Worm (Caenorhabditis elegans) whole organism, L3 larva: ENCODE measurements around the gene clec-19.

Experiments
- R02D3.7 ChIP-seq: fragments of 150-350 bp; optimal IDR thresholded peaks from 2 replicates; lab custom pipeline; 2014; ENCODE audit warnings: missing biosample characterization, missing genetic modification characterization
- ceh-16 ChIP-seq: sonication (generic microtip); optimal IDR thresholded peaks from 2 replicates; lab custom pipeline; 2017; ENCODE audit warnings: missing biosample characterization, missing genetic modification characterization
- ceh-28 ChIP-seq: fragments of 150-350 bp; optimal IDR thresholded peaks from 2 replicates; lab custom pipeline; 2014; ENCODE audit warnings: missing biosample characterization, missing genetic modification reagents, missing genetic modification characterization
- ceh-82 ChIP-seq: fragments of 150-350 bp; optimal IDR thresholded peaks from 2 replicates; lab custom pipeline; 2014; ENCODE audit warnings: missing biosample characterization, missing genetic modification characterization
- daf-12 ChIP-seq: fragments of 150-350 bp; optimal IDR thresholded peaks from 2 replicates; lab custom pipeline; 2014; ENCODE audit warnings: missing biosample characterization, missing genetic modification reagents, missing genetic modification characterization
- egl-27 ChIP-seq: sonication (generic microtip); optimal IDR thresholded peaks from 4 replicates; lab custom pipeline; 2017; ENCODE audit warnings: missing biosample characterization, missing genetic modification reagents, missing genetic modification characterization
- egl-5 ChIP-seq: fragments of 150-350 bp; optimal IDR thresholded peaks from 2 replicates; lab custom pipeline; 2017; ENCODE audit warnings: missing biosample characterization, missing genetic modification reagents, missing genetic modification characterization, inconsistent platforms
- elt-1 ChIP-seq: fragments of 150-350 bp; optimal IDR thresholded peaks from 2 replicates; lab custom pipeline; 2014; ENCODE audit warnings: missing biosample characterization, missing genetic modification characterization
- elt-2 ChIP-seq: sonication (generic microtip); optimal IDR thresholded peaks from 2 replicates; lab custom pipeline; 2016; ENCODE audit warnings: missing genetic modification reagents, mild to moderate bottlenecking, missing genetic modification characterization, missing compliant biosample characterization
- elt-3 ChIP-seq, 3 experiments: fragments of 150-350 bp in 1 of 3; sonication (generic microtip) in 2 of 3; optimal IDR thresholded peaks; 2 replicates in 2 of 3; 4 replicates in 1 of 3; lab custom pipeline; 2014 to 2017; ENCODE audit warnings: missing biosample characterization in 3 of 3, missing genetic modification characterization in 3 of 3
- eor-1 ChIP-seq, 2 experiments: fragments of 150-350 bp; optimal IDR thresholded peaks; 2 replicates each; lab custom pipeline; 2014 to 2018; ENCODE audit warnings: missing biosample characterization in 2 of 2, missing genetic modification characterization in 2 of 2
- fkh-10 ChIP-seq: sonication (generic microtip); optimal IDR thresholded peaks from 2 replicates; lab custom pipeline; 2017; ENCODE audit warnings: missing biosample characterization, missing genetic modification reagents, missing genetic modification characterization
- fos-1 ChIP-seq: fragments of 150-350 bp; optimal IDR thresholded peaks from 2 replicates; lab custom pipeline; 2014; ENCODE audit warnings: missing biosample characterization, missing genetic modification characterization
- hmg-11 ChIP-seq: sonication (generic microtip); optimal IDR thresholded peaks from 2 replicates; lab custom pipeline; 2016; ENCODE audit warnings: missing genetic modification characterization, missing compliant biosample characterization
- jun-1 ChIP-seq: fragments of 150-350 bp; optimal IDR thresholded peaks from 2 replicates; lab custom pipeline; 2014; ENCODE audit warnings: missing biosample characterization, missing genetic modification reagents, missing genetic modification characterization
- lin-39 ChIP-seq: fragments of 150-350 bp; optimal IDR thresholded peaks from 2 replicates; lab custom pipeline; 2018; ENCODE audit warnings: missing biosample characterization, missing genetic modification reagents, missing genetic modification characterization
- mdl-1 ChIP-seq: fragments of 150-350 bp; optimal IDR thresholded peaks from 2 replicates; lab custom pipeline; 2014; ENCODE audit warnings: missing biosample characterization, missing genetic modification characterization
- mml-1 ChIP-seq: fragments of 150-350 bp; sonication (generic microtip); optimal IDR thresholded peaks from 3 replicates; lab custom pipeline; 2014; ENCODE audit warnings: missing biosample characterization, missing genetic modification characterization
- nfya-1 ChIP-seq: sonication (generic microtip); optimal IDR thresholded peaks from 2 replicates; lab custom pipeline; 2017; ENCODE audit warnings: missing genetic modification characterization, mild to moderate bottlenecking, missing compliant biosample characterization, antibody characterized with exemption, moderate library complexity; ENCODE audit not compliant: insufficient read depth
- nhr-12 ChIP-seq: fragments of 150-350 bp; optimal IDR thresholded peaks from 2 replicates; lab custom pipeline; 2014; ENCODE audit warnings: missing biosample characterization, missing genetic modification characterization
- nhr-23 ChIP-seq: fragments of 150-350 bp; optimal IDR thresholded peaks from 2 replicates; lab custom pipeline; 2014; ENCODE audit warnings: missing biosample characterization, missing genetic modification reagents, missing genetic modification characterization
- nhr-237 ChIP-seq: fragments of 150-350 bp; optimal IDR thresholded peaks from 2 replicates; lab custom pipeline; 2014; ENCODE audit warnings: missing biosample characterization, missing genetic modification characterization
- nhr-28 ChIP-seq: fragments of 150-350 bp; optimal IDR thresholded peaks from 2 replicates; lab custom pipeline; 2014; ENCODE audit warnings: missing biosample characterization, missing genetic modification characterization
- nhr-43 ChIP-seq: sonication (generic microtip); optimal IDR thresholded peaks from 2 replicates; lab custom pipeline; 2016; ENCODE audit warnings: mild to moderate bottlenecking, missing genetic modification characterization, missing compliant biosample characterization; ENCODE audit not compliant: poor library complexity, severe bottlenecking
- nhr-67 ChIP-seq: fragments of 150-350 bp; optimal IDR thresholded peaks from 2 replicates; lab custom pipeline; 2014; ENCODE audit warnings: missing biosample characterization, missing genetic modification characterization
- nhr-76 ChIP-seq: fragments of 150-350 bp; sonication (generic microtip); optimal IDR thresholded peaks from 5 replicates; lab custom pipeline; 2014; ENCODE audit warnings: missing biosample characterization, missing genetic modification characterization
- nhr-77 ChIP-seq: fragments of 150-350 bp; optimal IDR thresholded peaks from 2 replicates; lab custom pipeline; 2014; ENCODE audit warnings: missing biosample characterization, missing genetic modification characterization
- pqm-1 ChIP-seq: fragments of 150-350 bp; optimal IDR thresholded peaks from 2 replicates; lab custom pipeline; 2017; ENCODE audit warnings: missing biosample characterization, missing genetic modification characterization, inconsistent platforms
- sea-2 ChIP-seq: fragments of 150-350 bp; sonication (generic microtip); optimal IDR thresholded peaks from 4 replicates; lab custom pipeline; 2014; ENCODE audit warnings: missing biosample characterization, missing genetic modification reagents, missing genetic modification characterization
- tbx-2 ChIP-seq: sonication (generic microtip); optimal IDR thresholded peaks from 2 replicates; lab custom pipeline; 2016; ENCODE audit warnings: mild to moderate bottlenecking, missing genetic modification characterization, missing compliant biosample characterization
- unc-39 ChIP-seq: sonication (generic microtip); optimal IDR thresholded peaks from 4 replicates; lab custom pipeline; 2017; ENCODE audit warnings: missing biosample characterization, missing genetic modification characterization
- unc-62 ChIP-seq: fragments of 150-350 bp; sonication (generic microtip); optimal IDR thresholded peaks from 4 replicates; lab custom pipeline; 2014; ENCODE audit warnings: missing biosample characterization, missing genetic modification reagents, missing genetic modification characterization
- zag-1 ChIP-seq: fragments of 150-350 bp; optimal IDR thresholded peaks from 2 replicates; lab custom pipeline; 2014; ENCODE audit warnings: missing biosample characterization, missing genetic modification characterization
- ztf-11 ChIP-seq: fragments of 150-350 bp; optimal IDR thresholded peaks from 2 replicates; lab custom pipeline; 2014; ENCODE audit warnings: missing biosample characterization, missing genetic modification characterization
- ztf-4 ChIP-seq: fragments of 150-350 bp; optimal IDR thresholded peaks from 2 replicates; lab custom pipeline; 2014; ENCODE audit warnings: missing biosample characterization, missing genetic modification characterization

The clec-19 gene

ce11 chrII:1706385-1706784 lies 37.9 kb upstream of the clec-19 start, which contains the start of gene sdz-18:
Gene sdz-18 (minus strand): TSS chrII:1706485.
- no peak for TF ChIP-seq sea-2 (GFP tag; lab: Kevin White, UChicago)
- TF ChIP-seq ceh-28: no peak
- no peak for TF ChIP-seq zag-1 (tag; lab: Kevin White, UChicago)
- no peak for TF ChIP-seq nhr-67 (tag; lab: Kevin White, UChicago)
- TF ChIP-seq elt-3 (tag; optimal IDR thresholded peaks at IDR 0.05; lab: Kevin White, UChicago): no peak
- TF ChIP-seq nfya-1 (tag; lab: Kevin White, UChicago): no peak
- TF ChIP-seq pqm-1 (tag; lab: Kevin White, UChicago): no peak
- TF ChIP-seq nhr-77 (tag; lab: Kevin White, UChicago): no peak

DNA sequence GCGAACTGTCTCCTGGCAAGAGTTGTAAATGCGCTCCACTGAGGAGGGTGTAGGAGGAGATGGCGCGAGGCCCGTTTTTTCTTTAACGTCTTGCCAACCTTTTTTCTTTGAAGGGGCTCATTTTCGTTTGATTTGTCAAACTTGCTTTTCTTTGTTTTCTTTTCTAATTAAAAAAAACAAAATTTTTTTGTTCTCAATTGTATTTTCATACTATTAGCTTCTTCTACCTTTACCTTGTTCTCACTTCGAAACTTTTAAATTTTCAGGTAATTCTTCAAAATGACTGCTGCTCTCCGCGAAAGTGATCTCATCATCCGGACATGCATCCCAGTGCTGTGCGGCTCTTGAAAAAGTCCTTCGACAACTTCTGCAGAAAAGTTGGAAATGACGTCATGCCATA lies 34.3 kb upstream of the clec-19 start, which contains the start of gene fbxa-184:
Gene fbxa-184, plus strand, starts transcription at position 301 of the 400 bp plus-strand sequence.
- TF ChIP-seq eor-1 (tag; optimal IDR thresholded peaks at IDR 0.05; lab: Kevin White, UChicago): no peak
- TF ChIP-seq elt-2 (tag; lab: Kevin White, UChicago): no peak
- TF ChIP-seq egl-5 (tag; lab: Kevin White, UChicago): no peak
- TF ChIP-seq fkh-10 (GFP tag; lab: Kevin White, UChicago): no peak
- no peak for TF ChIP-seq ztf-4
- no peak for TF ChIP-seq nhr-77 (tag; lab: Kevin White, UChicago)
- TF ChIP-seq jun-1 (tag; lab: Kevin White, UChicago): no peak

ce11 chrII:1712938-1713337 lies 31.3 kb upstream of the clec-19 start, which contains the start of gene btb-7:
Gene btb-7 (plus strand): TSS chrII:1713238.
- no peak for TF ChIP-seq egl-27 (tag; lab: Kevin White, UChicago)
- TF ChIP-seq ztf-11 (tag; lab: Kevin White, UChicago): no peak
- TF ChIP-seq elt-3 (tag; optimal IDR thresholded peaks at IDR 0.05; lab: Kevin White, UChicago): no peak
- no peak for TF ChIP-seq unc-39 (tag; lab: Kevin White, UChicago)
- TF ChIP-seq nhr-23 (tag; lab: Kevin White, UChicago): no peak

DNA sequence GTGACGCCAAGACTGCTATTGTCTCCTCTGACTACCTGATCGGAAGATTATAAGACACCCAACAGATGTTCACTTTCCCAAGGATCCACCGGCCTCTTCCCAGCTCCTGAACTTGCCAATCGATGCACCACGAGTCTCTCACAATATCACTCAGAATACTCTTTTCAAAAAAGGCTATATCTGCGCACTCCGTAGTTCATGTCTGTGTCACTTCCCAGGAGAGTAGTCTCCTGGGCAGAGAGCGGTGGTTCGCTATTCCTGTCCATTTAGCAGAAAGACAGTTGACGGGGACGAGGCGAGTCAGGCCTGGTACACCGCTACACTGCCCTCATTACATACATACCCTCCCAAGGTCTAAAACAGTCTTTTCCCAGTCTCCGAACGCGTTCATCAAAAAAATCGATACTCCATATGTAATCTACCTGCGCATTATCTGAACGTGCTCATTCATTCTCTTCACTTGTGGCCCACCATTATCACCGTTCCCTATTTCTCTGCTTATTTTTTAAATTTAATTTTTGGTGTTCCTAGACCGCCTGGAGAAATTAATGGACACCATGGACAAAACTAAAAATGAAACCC lies 29.4 kb upstream of the clec-19 start, which contains the start of gene btb-6:
Gene btb-6, plus strand, starts transcription at position 532 of the 582 bp plus-strand sequence.
- TF ChIP-seq mdl-1 (tag; lab: Kevin White, UChicago) (no peak), nfya-1 (tag; lab: Kevin White, UChicago) (no peak), nhr-28 (tag; lab: Kevin White, UChicago) (no peak), ztf-4 (no peak), nhr-237 (no peak), lin-39 (tag; lab: Kevin White, UChicago) (no peak), ceh-16 (tag; lab: Kevin White, UChicago) (no peak), nhr-67 (tag; lab: Kevin White, UChicago) (no peak), elt-1 (tag; lab: Kevin White, UChicago) (no peak), mml-1 (no peak), ceh-82 (no peak), nhr-77 (tag; lab: Kevin White, UChicago) (no peak), elt-3 (tag; optimal IDR thresholded peaks at IDR 0.05; lab: Kevin White, UChicago) (no peak), R02D3.7 (tag; lab: Kevin White, UChicago) (no peak), eor-1 (tag; optimal IDR thresholded peaks at IDR 0.05; lab: Kevin White, UChicago) (no peak), fos-1 (no peak), tbx-2 (tag; lab: Kevin White, UChicago) (no peak), hmg-11 (tag; lab: Kevin White, UChicago) (no peak)

ce11 chrII:1719153-1719552 lies 25.1 kb upstream of the clec-19 start, which contains the start of gene fbxb-48:
Gene fbxb-48 (minus strand): TSS chrII:1719253.
- TF ChIP-seq nfya-1 (tag; lab: Kevin White, UChicago) (no peak), nhr-67 (tag; lab: Kevin White, UChicago) (no peak), daf-12 (tag; lab: Kevin White, UChicago) (no peak), nhr-43 (tag; lab: Kevin White, UChicago) (no peak), nhr-76 (no peak), unc-39 (tag; lab: Kevin White, UChicago) (no peak), ceh-28 (no peak), fos-1 (no peak), nhr-12 (tag; lab: Kevin White, UChicago) (no peak), unc-62 (no peak)
